Worm (Caenorhabditis elegans): ENCODE measurements around the gene lgc-29.

DNA sequence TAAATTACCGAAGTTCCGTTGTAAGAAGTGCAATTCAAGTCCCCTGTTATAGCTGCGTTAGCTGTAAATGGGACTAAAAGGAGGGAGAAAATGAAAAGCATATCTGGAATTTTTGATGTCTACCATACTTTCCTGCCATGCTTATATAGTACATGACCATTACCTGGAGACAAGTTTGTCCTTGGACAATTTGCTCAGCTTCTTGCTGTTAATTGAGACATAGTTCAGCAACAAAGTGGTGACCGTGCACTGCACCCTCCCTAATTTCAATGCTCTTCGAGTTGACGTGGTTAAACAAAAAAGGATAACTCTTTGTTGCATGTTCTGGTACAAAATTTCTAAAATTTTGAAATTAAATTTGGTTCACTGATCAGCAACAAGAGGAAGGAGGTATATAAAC lies 11.4 kb upstream of the lgc-29 start, which contains the start of gene T05B4.13:
- no peak for TF ChIP-seq pha-4 (tag; optimal IDR thresholded peaks at IDR 0.05)
- no peak for TF ChIP-seq ceh-24 (tag; optimal IDR thresholded peaks at IDR 0.05)
- no peak for TF ChIP-seq syd-9 (tag; optimal IDR thresholded peaks at IDR 0.05)
- TF ChIP-seq hlh-6 (tag; optimal IDR thresholded peaks at IDR 0.05) = no peak
- no peak for TF ChIP-seq ztf-16 (tag; optimal IDR thresholded peaks at IDR 0.05)
- no peak for TF ChIP-seq nfya-1 (tag; optimal IDR thresholded peaks at IDR 0.05)
- no peak for TF ChIP-seq ceh-18 (tag; optimal IDR thresholded peaks at IDR 0.05)
- no peak for TF ChIP-seq pqm-1 (tag; optimal IDR thresholded peaks at IDR 0.05)
